Fruit fly (Drosophila melanogaster) whole organism, embryonic: ENCODE measurements around the gene ana1.

Source experiments
- Adf1 ChIP-seq: fragments of 200-800 bp; sonication (Bioruptor generic); IDR thresholded peaks from 2 replicates; pipeline ENCODE4 v1.3.6; 2022; ENCODE audit warnings: missing biosample characterization, missing genetic modification characterization
- Atf6 ChIP-seq: fragments of 200-800 bp; sonication (Bioruptor generic); IDR thresholded peaks from 2 replicates; pipeline ENCODE4 v1.3.6; 2022; ENCODE audit warnings: missing biosample characterization, missing genetic modification characterization
- Bgb ChIP-seq: fragments of 200-800 bp; sonication (Bioruptor generic); IDR thresholded peaks from 2 replicates; pipeline ENCODE4 v1.3.6; 2022; ENCODE audit warnings: missing biosample characterization, missing genetic modification characterization; ENCODE audit not compliant: partially characterized antibody
- CG10543 ChIP-seq: fragments of 200-800 bp; sonication (Bioruptor generic); optimal IDR thresholded peaks from 3 replicates; lab custom pipeline; 2017; ENCODE audit warnings: missing biosample characterization, mild to moderate bottlenecking, missing genetic modification characterization, moderate library complexity
- CG12071 ChIP-seq: fragments of 200-800 bp; sonication (Bioruptor generic); optimal IDR thresholded peaks from 3 replicates; lab custom pipeline; 2018; ENCODE audit warnings: missing biosample characterization, mild to moderate bottlenecking, missing genetic modification characterization
- CG17359 ChIP-seq: fragments of 200-800 bp; sonication (Bioruptor generic); optimal IDR thresholded peaks from 3 replicates; lab custom pipeline; 2018; ENCODE audit warnings: missing biosample characterization, mild to moderate bottlenecking, missing genetic modification characterization, moderate library complexity
- CG18599 ChIP-seq: fragments of 200-800 bp; sonication (Bioruptor generic); optimal IDR thresholded peaks from 3 replicates; lab custom pipeline; 2017; ENCODE audit warnings: missing biosample characterization, missing genetic modification characterization, mild to moderate bottlenecking, moderate library complexity, missing genetic modification reagents
- CG18764 ChIP-seq: fragments of 200-800 bp; sonication (Bioruptor generic); optimal IDR thresholded peaks from 3 replicates; lab custom pipeline; 2016; ENCODE audit warnings: missing biosample characterization, missing genetic modification characterization
- CG3065 ChIP-seq: fragments of 200-800 bp; sonication (Bioruptor generic); optimal IDR thresholded peaks from 2 replicates; lab custom pipeline; 2016; ENCODE audit warnings: missing biosample characterization, missing genetic modification characterization
- CG3281 ChIP-seq: fragments of 200-800 bp; sonication (Bioruptor generic); optimal IDR thresholded peaks from 3 replicates; lab custom pipeline; 2017; ENCODE audit warnings: missing biosample characterization, mild to moderate bottlenecking, missing genetic modification characterization
- CG4328 ChIP-seq: fragments of 200-800 bp; sonication (Bioruptor generic); optimal IDR thresholded peaks from 3 replicates; lab custom pipeline; 2017; ENCODE audit warnings: missing biosample characterization, missing genetic modification reagents, missing genetic modification characterization
- CG4360 ChIP-seq: fragments of 200-800 bp; sonication (Bioruptor generic); IDR thresholded peaks from 2 replicates; pipeline ENCODE4 v1.3.6; 2022; ENCODE audit warnings: missing biosample characterization, missing genetic modification characterization
- Deaf1 ChIP-seq: fragments of 200-800 bp; optimal IDR thresholded peaks from 3 replicates; lab custom pipeline; 2019; ENCODE audit warnings: missing biosample characterization, mild to moderate bottlenecking, missing genetic modification characterization, moderate library complexity
- Ets65A ChIP-seq: fragments of 200-800 bp; sonication (Bioruptor generic); peaks from one replicate; lab custom pipeline; 2016; ENCODE audit warnings: missing biosample characterization, missing genetic modification characterization
- Hey ChIP-seq: fragments of 200-800 bp; sonication (Bioruptor generic); optimal IDR thresholded peaks from 3 replicates; lab custom pipeline; 2018; ENCODE audit warnings: missing biosample characterization, mild to moderate bottlenecking, missing genetic modification characterization
- Hr51 ChIP-seq, 2 experiments: fragments of 200-800 bp; sonication (Bioruptor generic); optimal IDR thresholded peaks; 2 replicates in 1 of 2; 3 replicates in 1 of 2; lab custom pipeline; 2016 to 2018; ENCODE audit warnings: missing biosample characterization in 2 of 2, missing genetic modification characterization in 2 of 2, mild to moderate bottlenecking in 1 of 2, moderate library complexity in 1 of 2
- Hsf ChIP-seq: fragments of 200-800 bp; sonication (Bioruptor generic); optimal IDR thresholded peaks from 3 replicates; lab custom pipeline; 2016; ENCODE audit warnings: missing biosample characterization, missing genetic modification characterization
- Jarid2 ChIP-seq: fragments of 200-800 bp; sonication (Bioruptor generic); optimal IDR thresholded peaks from 3 replicates; lab custom pipeline; 2017; ENCODE audit warnings: mild to moderate bottlenecking, missing biosample characterization, missing genetic modification reagents, missing genetic modification characterization
- Med ChIP-seq: fragments of 200-800 bp; sonication (Bioruptor generic); peaks from one replicate; lab custom pipeline; 2016; ENCODE audit warnings: missing biosample characterization, missing genetic modification characterization, mild to moderate bottlenecking, inconsistent platforms, moderate library complexity
- Pdp1 ChIP-seq, 2 experiments: fragments of 200-800 bp; sonication (Bioruptor generic); optimal IDR thresholded peaks; 3 replicates each; lab custom pipeline; 2016; ENCODE audit warnings: missing biosample characterization in 2 of 2, missing genetic modification characterization in 2 of 2, mild to moderate bottlenecking in 1 of 2, moderate library complexity in 1 of 2
- Rfx ChIP-seq: fragments of 200-800 bp; sonication (Bioruptor generic); IDR thresholded peaks from 2 replicates; pipeline ENCODE4 v1.3.6; 2022; ENCODE audit warnings: missing biosample characterization, missing genetic modification characterization
- Side ChIP-seq: fragments of 200-800 bp; sonication (Bioruptor generic); optimal IDR thresholded peaks from 2 replicates; lab custom pipeline; 2016; ENCODE audit warnings: missing biosample characterization, missing genetic modification characterization
- Sry-β ChIP-seq: fragments of 200-800 bp; sonication (Bioruptor generic); optimal IDR thresholded peaks from 2 replicates; lab custom pipeline; 2018; ENCODE audit warnings: missing biosample characterization, mild to moderate bottlenecking, missing genetic modification characterization, moderate library complexity
- Trl ChIP-seq, 3 experiments: fragments of >200 bp in 2 of 3; fragments of 200-800 bp in 1 of 3; sonication (Bioruptor generic) in 1 of 3; optimal IDR thresholded peaks; 2 replicates in 1 of 3; 3 replicates in 2 of 3; lab custom pipeline; 2016 to 2017; ENCODE audit warnings: missing biosample characterization in 1 of 3, missing genetic modification characterization in 1 of 3
- abd-A ChIP-seq: fragments of 200-800 bp; sonication (Bioruptor generic); optimal IDR thresholded peaks from 3 replicates; lab custom pipeline; 2019; ENCODE audit warnings: missing biosample characterization, mild to moderate bottlenecking, missing genetic modification characterization, moderate library complexity
- ap ChIP-seq: fragments of 200-800 bp; sonication (Bioruptor generic); IDR thresholded peaks from 2 replicates; pipeline ENCODE4 v1.3.6; 2022; ENCODE audit warnings: missing biosample characterization, missing genetic modification characterization
- ase ChIP-seq: fragments of 200-800 bp; sonication (Bioruptor generic); IDR thresholded peaks from 3 replicates; pipeline ENCODE4 v1.3.6; 2022; ENCODE audit warnings: missing biosample characterization, missing genetic modification characterization
- ash1 ChIP-seq: fragments of 200-800 bp; sonication (Bioruptor generic); optimal IDR thresholded peaks from 2 replicates; lab custom pipeline; 2018; ENCODE audit warnings: missing biosample characterization, mild to moderate bottlenecking, missing genetic modification characterization
- bbx ChIP-seq: fragments of 200-800 bp; sonication (Bioruptor generic); IDR thresholded peaks from 2 replicates; pipeline ENCODE4 v1.3.6; 2022; ENCODE audit warnings: missing biosample characterization, missing genetic modification characterization; ENCODE audit not compliant: partially characterized antibody
- chinmo ChIP-seq: fragments of 200-800 bp; sonication (Bioruptor generic); IDR thresholded peaks from 4 replicates; pipeline ENCODE4 v1.3.6; 2022; ENCODE audit warnings: missing biosample characterization, missing genetic modification characterization; ENCODE audit not compliant: partially characterized antibody
- chm ChIP-seq: fragments of 200-800 bp; sonication (Bioruptor generic); IDR thresholded peaks from 2 replicates; pipeline ENCODE4 v1.3.6; 2022; ENCODE audit warnings: missing biosample characterization, missing genetic modification characterization
- corto ChIP-seq: fragments of 200-800 bp; sonication (Bioruptor generic); optimal IDR thresholded peaks from 2 replicates; lab custom pipeline; 2016; ENCODE audit warnings: missing biosample characterization, mild to moderate bottlenecking, missing genetic modification characterization, moderate library complexity
- ewg ChIP-seq: fragments of 200-800 bp; sonication (Bioruptor generic); optimal IDR thresholded peaks from 3 replicates; lab custom pipeline; 2017; ENCODE audit warnings: mild to moderate bottlenecking, missing biosample characterization, missing genetic modification reagents, missing genetic modification characterization
- lab ChIP-seq: fragments of 200-800 bp; sonication (Bioruptor generic); optimal IDR thresholded peaks from 3 replicates; lab custom pipeline; 2017; ENCODE audit warnings: missing biosample characterization, missing genetic modification characterization, mild to moderate bottlenecking, moderate library complexity, missing genetic modification reagents
- mam ChIP-seq: fragments of 200-800 bp; sonication (Bioruptor generic); optimal IDR thresholded peaks from 3 replicates; lab custom pipeline; 2016; ENCODE audit warnings: missing biosample characterization, missing genetic modification characterization
- mld ChIP-seq: fragments of 200-800 bp; sonication (Bioruptor generic); IDR thresholded peaks from 3 replicates; pipeline ENCODE4 v1.3.6; 2022; ENCODE audit warnings: missing biosample characterization, missing genetic modification characterization; ENCODE audit not compliant: partially characterized antibody
- pros ChIP-seq: fragments of 200-800 bp; sonication (Bioruptor generic); optimal IDR thresholded peaks from 3 replicates; lab custom pipeline; 2019; ENCODE audit warnings: missing biosample characterization, mild to moderate bottlenecking, missing genetic modification characterization, moderate library complexity
- sens ChIP-seq: fragments of 200-800 bp; sonication (Bioruptor generic); peaks from one replicate; lab custom pipeline; 2016; ENCODE audit warnings: missing biosample characterization, missing genetic modification characterization
- seq ChIP-seq: fragments of 200-800 bp; sonication (Bioruptor generic); IDR thresholded peaks from 2 replicates; pipeline ENCODE4 v1.3.6; 2022; ENCODE audit warnings: missing biosample characterization, missing genetic modification characterization
- slou ChIP-seq: fragments of 200-800 bp; sonication (Bioruptor generic); optimal IDR thresholded peaks from 3 replicates; lab custom pipeline; 2016; ENCODE audit warnings: missing biosample characterization, missing genetic modification characterization
- slp2 ChIP-seq: fragments of 200-800 bp; sonication (Bioruptor generic); optimal IDR thresholded peaks from 2 replicates; lab custom pipeline; 2016; ENCODE audit warnings: missing biosample characterization, missing genetic modification characterization
- sob ChIP-seq: fragments of 200-800 bp; sonication (Bioruptor generic); IDR thresholded peaks from 2 replicates; pipeline ENCODE4 v1.3.6; 2022; ENCODE audit warnings: missing biosample characterization, missing genetic modification characterization
- sr ChIP-seq: fragments of 200-800 bp; sonication (Bioruptor generic); IDR thresholded peaks from 3 replicates; pipeline ENCODE4 v1.3.6; 2022; ENCODE audit warnings: missing biosample characterization, missing genetic modification characterization
- tap ChIP-seq: fragments of 200-800 bp; optimal IDR thresholded peaks from 3 replicates; lab custom pipeline; 2019; ENCODE audit warnings: missing biosample characterization, mild to moderate bottlenecking, missing genetic modification characterization, moderate library complexity
- zf30C ChIP-seq: fragments of 200-800 bp; sonication (Bioruptor generic); optimal IDR thresholded peaks from 3 replicates; lab custom pipeline; 2018; ENCODE audit warnings: missing biosample characterization, mild to moderate bottlenecking, missing genetic modification characterization

ana1 gene

dm6 chr3R:24575109-24575508 lies 44.7 kb downstream of the ana1 start (continued):
- TF ChIP-seq seq: peak; percentile 39; the same call in 1 of the 2 replicates
- peak; percentile 10 for TF ChIP-seq ewg (GFP tag; lab: Kevin White, UChicago)
- peak; percentile 42; the same call in 1 of the 4 replicates for TF ChIP-seq chinmo (GFP tag; lab: Robert Waterston, UW)
- TF ChIP-seq CG4360 (GFP tag; lab: Robert Waterston, UW): 0 out of 2 replicates have a peak, but pooled peaks have one; percentile 29
- peak; percentile 50; the same call in 1 of the 3 replicates for TF ChIP-seq mld (GFP tag; lab: Robert Waterston, UW)
- no peak for TF ChIP-seq Side

DNA sequence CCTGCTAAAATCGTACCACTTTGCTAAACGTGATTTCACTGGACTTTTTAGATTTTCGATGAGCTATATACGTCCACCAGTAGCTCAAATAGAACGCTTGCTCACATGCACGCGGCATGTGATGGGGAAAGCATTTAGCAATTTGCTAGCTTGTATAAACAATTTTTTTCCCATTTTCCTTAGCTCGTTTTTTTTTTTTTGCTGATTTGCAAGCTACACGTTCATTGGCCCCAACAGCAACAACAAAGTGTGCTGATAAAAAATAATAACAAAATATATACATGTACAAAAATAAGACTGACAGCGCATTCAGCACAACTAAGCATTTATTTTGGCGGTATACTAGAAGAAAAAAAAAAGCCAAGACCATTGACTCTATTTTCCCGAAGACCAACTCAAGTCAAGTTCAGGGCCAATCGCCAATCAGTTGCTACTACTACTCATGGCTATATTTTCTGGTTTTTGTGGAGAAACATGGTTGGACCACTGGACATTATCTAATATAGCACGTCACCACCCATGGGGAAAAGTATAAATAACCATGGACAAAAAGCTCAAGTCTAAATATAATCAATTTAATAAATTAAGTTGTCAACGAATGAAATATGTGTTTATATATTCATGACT lies 45.5 kb downstream of the ana1 start:
- TF ChIP-seq Pdp1 (GFP tag; optimal IDR thresholded peaks at IDR 0.05; lab: Kevin White, UChicago) (peak in 1 of 2 experiments; percentile 29), corto (GFP tag; lab: Kevin White, UChicago) (peak; percentile 9), tap (no peak)
- TF ChIP-seq, all 482 proteins: peak for 2

DNA sequence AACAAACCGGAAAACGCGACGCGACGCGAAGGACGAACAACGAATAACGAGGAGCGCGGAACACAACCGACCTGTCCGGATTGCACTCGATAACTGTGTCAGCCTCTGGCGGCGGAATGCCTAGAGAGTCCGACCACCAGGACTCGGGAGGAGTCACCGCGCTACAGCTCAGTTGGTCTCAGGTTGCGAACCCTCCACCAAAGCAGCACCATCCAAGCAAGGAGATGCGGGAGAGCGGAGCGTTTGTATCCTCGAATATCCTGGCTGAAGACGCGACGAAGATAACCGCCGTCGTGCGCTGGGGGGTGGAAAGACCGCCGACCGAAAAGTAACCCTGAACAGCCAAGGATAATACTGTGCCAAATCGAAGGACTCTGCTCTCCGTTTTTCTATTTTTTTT lies 47.0 kb downstream of the ana1 start:
- TF ChIP-seq CG3281 (GFP tag; lab: Kevin White, UChicago) (no peak), CG18764 (GFP tag; lab: Kevin White, UChicago) (no peak), Atf6 (GFP tag; lab: Robert Waterston, UW) (0 out of 2 replicates have a peak, but pooled peaks have one; percentile 17), ash1 (GFP tag; lab: Kevin White, UChicago) (peak; percentile 33), Rfx (GFP tag; lab: Robert Waterston, UW) (no peak), Hsf (GFP tag; lab: Kevin White, UChicago) (no peak), slp2 (GFP tag; lab: Kevin White, UChicago) (no peak), CG17359 (tag; lab: Kevin White, UChicago) (peak; percentile 0), mam (GFP tag; lab: Kevin White, UChicago) (no peak), bbx (GFP tag; lab: Robert Waterston, UW) (peak; percentile 37; the same call in 1 of the 2 replicates), CG4328 (no peak), sr (GFP tag; lab: Robert Waterston, UW) (no peak), ase (GFP tag; lab: Robert Waterston, UW) (no peak), Sry-β (no peak), CG10543 (GFP tag; lab: Kevin White, UChicago) (peak; percentile 16), chm (GFP tag; lab: Robert Waterston, UW) (peak; percentile 9; the same call in 1 of the 2 replicates), Hey (no peak), Jarid2 (GFP tag; lab: Kevin White, UChicago) (peak; percentile 37), slou (GFP tag; lab: Kevin White, UChicago) (no peak), CG12071 (GFP tag; lab: Kevin White, UChicago) (peak; percentile 14), Bgb (GFP tag; lab: Robert Waterston, UW) (peak; percentile 6; the same call in 1 of the 2 replicates), sob (GFP tag; lab: Robert Waterston, UW) (peak; percentile 11; the same call in 1 of the 2 replicates), zf30C (GFP tag; lab: Kevin White, UChicago) (no peak), Ets65A (GFP tag; lab: Kevin White, UChicago) (peak; percentile 51), pros (peak; percentile 99), chinmo (GFP tag; lab: Robert Waterston, UW) (0 out of 4 replicates have a peak, but pooled peaks have one; percentile 46), CG18599 (GFP tag; lab: Kevin White, UChicago) (no peak), lab (peak; percentile 6), CG3065 (GFP tag; lab: Kevin White, UChicago) (no peak), abd-A (peak; percentile 47), Trl (optimal IDR thresholded peaks at IDR 0.05; lab: Kevin White, UChicago) (peak; percentile 2 to 20), Trl (GFP tag; optimal IDR thresholded peaks at IDR 0.05; lab: Kevin White, UChicago) (no peak), ap (GFP tag; lab: Robert Waterston, UW) (no peak), Med (GFP tag; lab: Kevin White, UChicago) (peak; percentile 52), Deaf1 (tag; lab: Kevin White, UChicago) (peak; percentile 83), sens (GFP tag; lab: Kevin White, UChicago) (no peak), Adf1 (GFP tag; lab: Robert Waterston, UW) (no peak; the same call in 1 of the 2 replicates), Hr51 (GFP tag; optimal IDR thresholded peaks at IDR 0.05; lab: Kevin White, UChicago) (no peak)
